Fruit fly (Drosophila melanogaster) whole organism, prepupa: ENCODE results near the gene Hsp110.

ENCODE experiments used
- CG10631 ChIP-seq: fragments of 200-800 bp; sonication (Bioruptor generic); optimal IDR thresholded peaks from 2 replicates; lab custom pipeline; 2016; ENCODE audit warnings: missing biosample characterization, missing genetic modification characterization
- CG11294 ChIP-seq: fragments of 200-800 bp; sonication (Bioruptor generic); IDR thresholded peaks from 2 replicates; pipeline ENCODE4 v1.3.6; 2022; ENCODE audit warnings: missing biosample characterization, missing genetic modification characterization
- CG11762 ChIP-seq: fragments of 200-800 bp; sonication (Bioruptor generic); optimal IDR thresholded peaks from 3 replicates; lab custom pipeline; 2016; ENCODE audit warnings: missing biosample characterization, missing genetic modification characterization; ENCODE audit not compliant: insufficient read depth
- CG11902 ChIP-seq: fragments of 200-800 bp; sonication (Bioruptor generic); optimal IDR thresholded peaks from 3 replicates; lab custom pipeline; 2016; ENCODE audit warnings: missing biosample characterization, missing genetic modification characterization
- CG16779 ChIP-seq: fragments of 200-800 bp; sonication (Bioruptor generic); optimal IDR thresholded peaks from 3 replicates; lab custom pipeline; 2017; ENCODE audit warnings: missing biosample characterization, mild to moderate bottlenecking, missing genetic modification characterization
- CG3032 ChIP-seq: fragments of 200-800 bp; optimal IDR thresholded peaks from 2 replicates; lab custom pipeline; 2019; ENCODE audit warnings: missing biosample characterization, mild to moderate bottlenecking, missing genetic modification characterization, moderate library complexity
- CG31627 ChIP-seq: fragments of 200-800 bp; sonication (Bioruptor generic); optimal IDR thresholded peaks from 3 replicates; lab custom pipeline; 2016; ENCODE audit warnings: missing biosample characterization, missing genetic modification characterization
- CG32006 ChIP-seq: fragments of 200-800 bp; sonication (Bioruptor generic); optimal IDR thresholded peaks from 3 replicates; lab custom pipeline; 2017; ENCODE audit warnings: missing biosample characterization, mild to moderate bottlenecking, missing genetic modification characterization
- CG3919 ChIP-seq: fragments of 200-800 bp; sonication (Bioruptor generic); optimal IDR thresholded peaks from 3 replicates; lab custom pipeline; 2016; ENCODE audit warnings: missing biosample characterization, missing genetic modification characterization
- CG6163 ChIP-seq: fragments of 200-800 bp; sonication (Bioruptor generic); IDR thresholded peaks from 3 replicates; pipeline ENCODE4 v1.3.6; 2022; ENCODE audit warnings: missing biosample characterization, missing genetic modification characterization
- CG6276 ChIP-seq: fragments of 200-800 bp; sonication (Bioruptor generic); optimal IDR thresholded peaks from 2 replicates; lab custom pipeline; 2017; ENCODE audit warnings: missing biosample characterization, mild to moderate bottlenecking, missing genetic modification characterization
- CG7368 ChIP-seq: fragments of 200-800 bp; sonication (Bioruptor generic); optimal IDR thresholded peaks from 3 replicates; lab custom pipeline; 2016; ENCODE audit warnings: missing biosample characterization, missing genetic modification characterization
- CG8119 ChIP-seq: fragments of 200-800 bp; sonication (Bioruptor generic); IDR thresholded peaks from 3 replicates; pipeline ENCODE4 v1.3.6; 2022; ENCODE audit warnings: missing biosample characterization, missing genetic modification characterization
- CG9139 ChIP-seq: fragments of 200-800 bp; sonication (Bioruptor generic); optimal IDR thresholded peaks from 3 replicates; lab custom pipeline; 2017; ENCODE audit warnings: missing biosample characterization, mild to moderate bottlenecking, missing genetic modification characterization
- Eip75B ChIP-seq: fragments of 200-800 bp; sonication (Bioruptor generic); optimal IDR thresholded peaks from 3 replicates; lab custom pipeline; 2016; ENCODE audit warnings: missing biosample characterization, missing genetic modification characterization
- Eip78C ChIP-seq: fragments of 200-800 bp; sonication (Bioruptor generic); peaks from one replicate; lab custom pipeline; 2016; ENCODE audit warnings: missing biosample characterization, missing genetic modification characterization
- Ets21C ChIP-seq: fragments of 200-800 bp; sonication (Bioruptor generic); optimal IDR thresholded peaks from 3 replicates; lab custom pipeline; 2016; ENCODE audit warnings: missing biosample characterization, missing genetic modification characterization
- Gug ChIP-seq: fragments of 200-800 bp; sonication (Bioruptor generic); IDR thresholded peaks from 2 replicates; pipeline ENCODE4 v1.3.6; 2022; ENCODE audit warnings: missing biosample characterization, missing genetic modification characterization
- Hr39 ChIP-seq: fragments of 200-800 bp; sonication (Bioruptor generic); optimal IDR thresholded peaks from 2 replicates; lab custom pipeline; 2016; ENCODE audit warnings: missing biosample characterization, missing genetic modification characterization
- Hr4 ChIP-seq: fragments of 200-800 bp; sonication (Bioruptor generic); optimal IDR thresholded peaks from 3 replicates; lab custom pipeline; 2016; ENCODE audit warnings: missing biosample characterization, missing genetic modification characterization
- Lpt ChIP-seq: fragments of 200-800 bp; sonication (Bioruptor generic); optimal IDR thresholded peaks from 3 replicates; lab custom pipeline; 2016; ENCODE audit warnings: missing biosample characterization, missing genetic modification characterization
- Met ChIP-seq: fragments of 200-800 bp; sonication (Bioruptor generic); optimal IDR thresholded peaks from 3 replicates; lab custom pipeline; 2016; ENCODE audit warnings: missing biosample characterization, missing genetic modification characterization
- Smox ChIP-seq: fragments of 200-800 bp; sonication (Bioruptor generic); optimal IDR thresholded peaks from 3 replicates; lab custom pipeline; 2016; ENCODE audit warnings: missing biosample characterization, missing genetic modification characterization
- Sox14 ChIP-seq: fragments of 200-800 bp; sonication (Bioruptor generic); optimal IDR thresholded peaks from 3 replicates; lab custom pipeline; 2016; ENCODE audit warnings: missing biosample characterization, missing genetic modification characterization
- Sox15 ChIP-seq: fragments of 200-800 bp; sonication (Bioruptor generic); optimal IDR thresholded peaks from 3 replicates; lab custom pipeline; 2016; ENCODE audit warnings: missing biosample characterization, missing genetic modification characterization
- achi ChIP-seq: fragments of 200-800 bp; sonication (Bioruptor generic); optimal IDR thresholded peaks from 3 replicates; lab custom pipeline; 2016; ENCODE audit warnings: missing biosample characterization, missing genetic modification characterization
- acj6 ChIP-seq: fragments of 200-800 bp; sonication (Bioruptor generic); optimal IDR thresholded peaks from 3 replicates; lab custom pipeline; 2016; ENCODE audit warnings: missing biosample characterization, missing genetic modification characterization
- dac ChIP-seq: fragments of 200-800 bp; sonication (Bioruptor generic); optimal IDR thresholded peaks from 2 replicates; lab custom pipeline; 2017; ENCODE audit warnings: missing biosample characterization, mild to moderate bottlenecking, missing genetic modification characterization
- esn ChIP-seq: fragments of 200-800 bp; sonication (Bioruptor generic); optimal IDR thresholded peaks from 2 replicates; lab custom pipeline; 2016; ENCODE audit warnings: missing biosample characterization, mild to moderate bottlenecking, missing genetic modification characterization, moderate library complexity
- fd85E ChIP-seq: fragments of 200-800 bp; sonication (Bioruptor generic); optimal IDR thresholded peaks from 3 replicates; lab custom pipeline; 2016; ENCODE audit warnings: missing biosample characterization, missing genetic modification characterization
- fkh ChIP-seq: fragments of 200-800 bp; sonication (Bioruptor generic); optimal IDR thresholded peaks from 3 replicates; lab custom pipeline; 2017; ENCODE audit warnings: missing biosample characterization, mild to moderate bottlenecking, missing genetic modification characterization, moderate library complexity
- net ChIP-seq: fragments of 200-800 bp; sonication (Bioruptor generic); optimal IDR thresholded peaks from 3 replicates; lab custom pipeline; 2016; ENCODE audit warnings: missing biosample characterization, missing genetic modification characterization
- salr ChIP-seq, 2 experiments: fragments of 200-800 bp; sonication (Bioruptor generic); optimal IDR thresholded peaks; 3 replicates each; lab custom pipeline; 2016 to 2018; ENCODE audit warnings: missing biosample characterization in 2 of 2, missing genetic modification characterization in 2 of 2, mild to moderate bottlenecking in 1 of 2
- spab ChIP-seq: fragments of 200-800 bp; sonication (Bioruptor generic); optimal IDR thresholded peaks from 2 replicates; lab custom pipeline; 2017; ENCODE audit warnings: missing biosample characterization, mild to moderate bottlenecking, missing genetic modification characterization, missing genetic modification reagents
- ss ChIP-seq, 2 experiments: fragments of 200-800 bp; sonication (Bioruptor generic); optimal IDR thresholded peaks; 2 replicates in 1 of 2; 3 replicates in 1 of 2; lab custom pipeline; 2017 to 2018; ENCODE audit warnings: mild to moderate bottlenecking in 2 of 2, missing biosample characterization in 2 of 2, missing genetic modification characterization in 2 of 2, moderate library complexity in 1 of 2

Gene Hsp110

dm6 chr3L:14089010-14089409 is 52.2 kb downstream of the Hsp110 start:
- TF ChIP-seq CG6276 (GFP tag; lab: Kevin White, UChicago) = no peak
- TF ChIP-seq CG3032 (tag; lab: Kevin White, UChicago) = no peak
- no peak for TF ChIP-seq net (GFP tag; lab: Kevin White, UChicago)
- TF ChIP-seq CG8119 (GFP tag; lab: Robert Waterston, UW) = no peak
- TF ChIP-seq Lpt (GFP tag; lab: Kevin White, UChicago) = no peak
- TF ChIP-seq Eip78C (GFP tag; lab: Kevin White, UChicago) = no peak
- TF ChIP-seq CG32006 = no peak
- no peak for TF ChIP-seq esn (GFP tag; lab: Kevin White, UChicago)
- TF ChIP-seq dac (GFP tag; lab: Kevin White, UChicago) = no peak
- TF ChIP-seq CG11294 (GFP tag; lab: Robert Waterston, UW) = no peak
- TF ChIP-seq Hr4 (GFP tag; lab: Kevin White, UChicago) = no peak
- no peak for TF ChIP-seq CG3919
- TF ChIP-seq CG11902 (GFP tag; lab: Kevin White, UChicago) = no peak
- no peak for TF ChIP-seq ss (GFP tag; optimal IDR thresholded peaks at IDR 0.05; lab: Kevin White, UChicago)
- no peak for TF ChIP-seq Sox15 (GFP tag; lab: Kevin White, UChicago)
- no peak for TF ChIP-seq Smox (GFP tag; lab: Kevin White, UChicago)
- no peak for TF ChIP-seq achi
- no peak for TF ChIP-seq fkh (GFP tag; lab: Kevin White, UChicago)

- TF ChIP-seq spab (GFP tag; lab: Kevin White, UChicago) (no peak), Sox14 (GFP tag; lab: Kevin White, UChicago) (no peak), Gug (GFP tag; lab: Robert Waterston, UW) (no peak), Met (GFP tag; lab: Kevin White, UChicago) (no peak), CG16779 (tag; lab: Kevin White, UChicago) (no peak), CG31627 (GFP tag; lab: Kevin White, UChicago) (no peak), Ets21C (GFP tag; lab: Kevin White, UChicago) (no peak), CG7368 (no peak), CG11762 (no peak), Hr39 (GFP tag; lab: Kevin White, UChicago) (no peak), acj6 (GFP tag; lab: Kevin White, UChicago) (no peak), fd85E (GFP tag; lab: Kevin White, UChicago) (no peak), Smox (GFP tag; lab: Kevin White, UChicago) (no peak), Hr4 (GFP tag; lab: Kevin White, UChicago) (no peak), salr (GFP tag; optimal IDR thresholded peaks at IDR 0.05; lab: Kevin White, UChicago) (no peak), Eip75B (GFP tag; lab: Kevin White, UChicago) (no peak), CG10631 (GFP tag; lab: Kevin White, UChicago) (no peak), CG6163 (no peak), CG8119 (GFP tag; lab: Robert Waterston, UW) (no peak), CG9139 (GFP tag; lab: Kevin White, UChicago) (no peak)
- TF ChIP-seq, all 60 proteins: peak for 0
Observed at dm6 chr3L:14089516-14089915, 52.7 kb downstream of the Hsp110 start.
